Worm (Caenorhabditis elegans): Measurements from ENCODE around the gene M01H9.3.

M01H9.3 gene

DNA sequence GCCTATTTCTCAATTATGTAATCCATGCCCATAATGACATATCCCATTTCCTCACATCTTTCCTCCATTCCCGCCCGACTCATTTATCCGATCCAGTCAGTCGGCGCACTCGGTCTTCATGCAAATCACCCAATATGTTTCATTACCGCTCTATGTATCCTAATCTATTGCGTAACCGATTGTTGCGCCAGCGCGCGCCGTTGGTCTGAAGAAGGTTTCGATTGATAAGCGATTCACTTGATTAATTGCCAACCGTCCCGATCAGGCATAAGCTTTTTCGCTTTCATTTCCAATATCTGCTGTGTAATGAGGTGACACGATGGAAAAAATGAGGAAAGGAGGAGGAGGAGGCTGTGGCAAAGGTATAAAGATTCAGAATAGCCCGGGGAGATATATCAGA lies 41.3 kb upstream of the M01H9.3 start:
- TF ChIP-seq sptf-1 (tag; optimal IDR thresholded peaks at IDR 0.05): no peak
- peak; percentile 65 for TF ChIP-seq zip-8 (tag; optimal IDR thresholded peaks at IDR 0.05)
- TF ChIP-seq unc-39 (tag; optimal IDR thresholded peaks at IDR 0.05): no peak
- TF ChIP-seq cnd-1 (tag; optimal IDR thresholded peaks at IDR 0.05): no peak
- TF ChIP-seq tbx-8 (GFP tag; optimal IDR thresholded peaks at IDR 0.05): no peak
- TF ChIP-seq ceh-83 (GFP tag; optimal IDR thresholded peaks at IDR 0.05): no peak
- no peak for TF ChIP-seq ces-1 (GFP tag; optimal IDR thresholded peaks at IDR 0.05)
- TF ChIP-seq ham-2 (GFP tag; optimal IDR thresholded peaks at IDR 0.05): peak; percentile 74
- TF ChIP-seq nhr-237 (tag; optimal IDR thresholded peaks at IDR 0.05): no peak
- TF ChIP-seq blmp-1 (tag; optimal IDR thresholded peaks at IDR 0.05): peak; percentile 82
- TF ChIP-seq mep-1 (tag; optimal IDR thresholded peaks at IDR 0.05): no peak
- no peak for TF ChIP-seq pha-4 (tag; optimal IDR thresholded peaks at IDR 0.05)
- TF ChIP-seq lin-32 (GFP tag; optimal IDR thresholded peaks at IDR 0.05): no peak
- peak; percentile 48 for TF ChIP-seq unc-62 (GFP tag; optimal IDR thresholded peaks at IDR 0.05)
- TF ChIP-seq snpc-4 (tag; optimal IDR thresholded peaks at IDR 0.05): no peak
- TF ChIP-seq mls-2 (tag; optimal IDR thresholded peaks at IDR 0.05): no peak
- no peak for TF ChIP-seq nhr-76 (tag; optimal IDR thresholded peaks at IDR 0.05)
- TF ChIP-seq bed-3 (GFP tag; optimal IDR thresholded peaks at IDR 0.05): no peak
- TF ChIP-seq unc-120 (tag; optimal IDR thresholded peaks at IDR 0.05; ENCODE audit: poor library complexity, severe bottlenecking): no peak
- no peak for TF ChIP-seq nhr-2 (tag; optimal IDR thresholded peaks at IDR 0.05)
- no peak for TF ChIP-seq flh-1 (GFP tag; optimal IDR thresholded peaks at IDR 0.05)
- peak; percentile 2 for TF ChIP-seq elt-1 (tag; optimal IDR thresholded peaks at IDR 0.05; ENCODE audit: borderline replicate concordance, insufficient read depth)
- no peak for TF ChIP-seq sem-2 (GFP tag; optimal IDR thresholded peaks at IDR 0.05)
- TF ChIP-seq elt-3 (tag; optimal IDR thresholded peaks at IDR 0.05): peak; percentile 90
- TF ChIP-seq nhr-12 (tag; optimal IDR thresholded peaks at IDR 0.05): no peak
- TF ChIP-seq lin-13 (tag; optimal IDR thresholded peaks at IDR 0.05): no peak
- TF ChIP-seq hlh-1 (tag; optimal IDR thresholded peaks at IDR 0.05): no peak
- no peak for TF ChIP-seq lsy-2 (tag; optimal IDR thresholded peaks at IDR 0.05)
- no peak for TF ChIP-seq ceh-43 (GFP tag; optimal IDR thresholded peaks at IDR 0.05)
- no peak for TF ChIP-seq ztf-11 (tag; optimal IDR thresholded peaks at IDR 0.05)

ce11 chrIV:4517066-4517465 lies 40.2 kb upstream of the M01H9.3 start, which contains the start of gene ZK180.5:
TSS of gene ZK180.5 (minus strand) at chrIV:4517166.
- TF ChIP-seq nhr-76 (tag; optimal IDR thresholded peaks at IDR 0.05) (no peak), drap-1 (GFP tag; optimal IDR thresholded peaks at IDR 0.05) (no peak), ceh-43 (GFP tag; optimal IDR thresholded peaks at IDR 0.05) (no peak), zip-8 (tag; optimal IDR thresholded peaks at IDR 0.05) (no peak), ces-1 (GFP tag; optimal IDR thresholded peaks at IDR 0.05) (no peak), lin-13 (tag; optimal IDR thresholded peaks at IDR 0.05) (no peak), unc-39 (tag; optimal IDR thresholded peaks at IDR 0.05) (no peak), lsy-2 (tag; optimal IDR thresholded peaks at IDR 0.05) (no peak), cnd-1 (tag; optimal IDR thresholded peaks at IDR 0.05) (no peak), snpc-4 (tag; optimal IDR thresholded peaks at IDR 0.05) (no peak), blmp-1 (tag; optimal IDR thresholded peaks at IDR 0.05) (no peak), lin-32 (GFP tag; optimal IDR thresholded peaks at IDR 0.05) (no peak), M03D4.4 (tag; optimal IDR thresholded peaks at IDR 0.05) (no peak), sem-2 (GFP tag; optimal IDR thresholded peaks at IDR 0.05) (no peak), mls-2 (tag; optimal IDR thresholded peaks at IDR 0.05) (no peak), nhr-12 (tag; optimal IDR thresholded peaks at IDR 0.05) (no peak), flh-1 (GFP tag; optimal IDR thresholded peaks at IDR 0.05) (no peak), nhr-2 (tag; optimal IDR thresholded peaks at IDR 0.05) (no peak), pha-4 (tag; optimal IDR thresholded peaks at IDR 0.05) (no peak), mep-1 (tag; optimal IDR thresholded peaks at IDR 0.05) (no peak)

- TF ChIP-seq unc-39 (tag; optimal IDR thresholded peaks at IDR 0.05): no peak
- no peak for TF ChIP-seq flh-1 (GFP tag; optimal IDR thresholded peaks at IDR 0.05)
These were observed 39.6 kb upstream of the M01H9.3 start for ce11 chrIV:4516478-4516877.

DNA sequence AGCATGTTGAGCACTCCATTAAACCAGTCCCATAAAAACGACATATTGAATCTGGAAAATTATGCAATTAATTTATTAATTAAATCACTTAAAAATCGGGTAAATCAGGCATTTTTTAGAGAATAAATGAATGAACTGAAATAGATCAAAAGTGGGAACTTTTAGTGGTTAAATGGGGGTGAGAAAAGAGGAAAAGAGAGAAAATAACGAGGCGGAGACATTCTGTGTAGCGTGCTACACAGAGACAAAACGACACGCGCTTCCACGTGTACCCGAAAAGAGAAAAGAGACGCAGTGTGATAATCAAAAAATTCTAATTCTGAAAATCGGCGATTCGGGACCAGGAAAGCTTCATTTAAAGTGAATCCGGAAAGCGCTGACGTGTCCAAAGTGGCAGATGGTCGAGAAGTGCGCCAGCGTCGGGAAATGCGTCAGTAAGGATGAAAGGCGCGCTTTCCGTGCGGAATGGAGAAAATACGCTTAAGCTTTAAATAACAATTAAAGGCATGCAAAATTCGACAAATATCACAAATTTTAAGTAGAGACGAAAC lies 36.5 kb upstream of the M01H9.3 start, which contains the start of gene sar-1:
TSS of gene sar-1 (minus strand) at position 51 of the 551 bp plus-strand sequence.
- TF ChIP-seq drap-1 (GFP tag; optimal IDR thresholded peaks at IDR 0.05): peak; percentile 27
- TF ChIP-seq lsy-2 (tag; optimal IDR thresholded peaks at IDR 0.05): peak; percentile 14
- TF ChIP-seq mep-1 (tag; optimal IDR thresholded peaks at IDR 0.05): peak; percentile 84
- TF ChIP-seq sem-2 (GFP tag; optimal IDR thresholded peaks at IDR 0.05): no peak
- no peak for TF ChIP-seq flh-1 (GFP tag; optimal IDR thresholded peaks at IDR 0.05)
- TF ChIP-seq unc-120 (tag; optimal IDR thresholded peaks at IDR 0.05; ENCODE audit: poor library complexity, severe bottlenecking): peak; percentile 47
- peak; percentile 69 for TF ChIP-seq pha-4 (tag; optimal IDR thresholded peaks at IDR 0.05)
- TF ChIP-seq lin-13 (tag; optimal IDR thresholded peaks at IDR 0.05): peak; percentile 63
- TF ChIP-seq unc-62 (GFP tag; optimal IDR thresholded peaks at IDR 0.05): peak; percentile 32

All from whole organism, mixed stage, embryonic.